Fruit fly (Drosophila melanogaster): Measurements from ENCODE around the gene CG10467.

The CG10467 gene

dm6 chr3L:6136691-6137090, 42.1 kb upstream of the CG10467 start, which contains the start of gene Lcp65Af:
Gene Lcp65Af, minus strand, starts transcription at chr3L:6136791.
- no peak for TF ChIP-seq achi (GFP tag; optimal IDR thresholded peaks at IDR 0.05)
- TF ChIP-seq Lpt (GFP tag; optimal IDR thresholded peaks at IDR 0.05): no peak
- no peak for TF ChIP-seq cyc (GFP tag; optimal IDR thresholded peaks at IDR 0.05)
- no peak for TF ChIP-seq Hr4 (GFP tag; optimal IDR thresholded peaks at IDR 0.05)
- no peak for TF ChIP-seq CG34406 (GFP tag; optimal IDR thresholded peaks at IDR 0.05)
- TF ChIP-seq CG15336 (GFP tag; IDR thresholded peaks at IDR 0.05): no peak
- no peak for TF ChIP-seq CG10631 (GFP tag; optimal IDR thresholded peaks at IDR 0.05)
- TF ChIP-seq Hr39 (GFP tag; optimal IDR thresholded peaks at IDR 0.05): no peak
- no peak for TF ChIP-seq net (GFP tag; optimal IDR thresholded peaks at IDR 0.05)
- TF ChIP-seq lz (GFP tag; optimal IDR thresholded peaks at IDR 0.05): no peak
- no peak for TF ChIP-seq OdsH (GFP tag; optimal IDR thresholded peaks at IDR 0.05)
- TF ChIP-seq Met (GFP tag; optimal IDR thresholded peaks at IDR 0.05): no peak
- no peak for TF ChIP-seq CG11762 (GFP tag; optimal IDR thresholded peaks at IDR 0.05; ENCODE audit: insufficient read depth)
- TF ChIP-seq spab (GFP tag; optimal IDR thresholded peaks at IDR 0.05): no peak
- TF ChIP-seq CG6276 (GFP tag; optimal IDR thresholded peaks at IDR 0.05): no peak
- TF ChIP-seq CG3919 (GFP tag; optimal IDR thresholded peaks at IDR 0.05): no peak
- no peak for TF ChIP-seq CG1621 (tag; optimal IDR thresholded peaks at IDR 0.05)
- no peak for TF ChIP-seq CG11294 (GFP tag; IDR thresholded peaks at IDR 0.05)
- TF ChIP-seq Gug (GFP tag; IDR thresholded peaks at IDR 0.05): no peak

dm6 chr3L:6135174-6135573, 40.6 kb upstream of the CG10467 start, which contains the start of gene Lcp65Ag1:
Gene Lcp65Ag1, minus strand, starts transcription at chr3L:6135274.
- TF ChIP-seq CG8319 (GFP tag; optimal IDR thresholded peaks at IDR 0.05): no peak
- TF ChIP-seq CG6276 (GFP tag; optimal IDR thresholded peaks at IDR 0.05): no peak
- no peak for TF ChIP-seq CG8119 (GFP tag; IDR thresholded peaks at IDR 0.05)
- no peak for TF ChIP-seq OdsH (GFP tag; optimal IDR thresholded peaks at IDR 0.05)

- TF ChIP-seq CG3032 (tag; optimal IDR thresholded peaks at IDR 0.05) (no peak), CG3919 (GFP tag; optimal IDR thresholded peaks at IDR 0.05) (no peak), fd85E (GFP tag; optimal IDR thresholded peaks at IDR 0.05) (no peak), Hr4 (GFP tag; optimal IDR thresholded peaks at IDR 0.05) (no peak), vri (GFP tag; optimal IDR thresholded peaks at IDR 0.05) (no peak)
These were observed 39.0 kb upstream of the CG10467 start, which contains the start of gene Lcp65Ag2 for dm6 chr3L:6133546-6133945. Gene Lcp65Ag2, minus strand, starts transcription at chr3L:6133593.

dm6 chr3L:6132009-6132408, 37.5 kb upstream of the CG10467 start, which contains the start of gene Cpr65Au:
Gene Cpr65Au, minus strand, starts transcription at chr3L:6132109.
- TF ChIP-seq CG10631 (GFP tag; optimal IDR thresholded peaks at IDR 0.05): no peak
- TF ChIP-seq CG10669 (GFP tag; optimal IDR thresholded peaks at IDR 0.05): no peak
- no peak for TF ChIP-seq CG11902 (GFP tag; optimal IDR thresholded peaks at IDR 0.05)
- TF ChIP-seq CG9139 (GFP tag; optimal IDR thresholded peaks at IDR 0.05): no peak
- no peak for TF ChIP-seq CG6808 (GFP tag; optimal IDR thresholded peaks at IDR 0.05)
- TF ChIP-seq CG31627 (GFP tag; optimal IDR thresholded peaks at IDR 0.05): no peak
- no peak for TF ChIP-seq Smox (GFP tag; optimal IDR thresholded peaks at IDR 0.05)
- no peak for TF ChIP-seq fkh (GFP tag; optimal IDR thresholded peaks at IDR 0.05)
- no peak for TF ChIP-seq Sox14 (GFP tag; optimal IDR thresholded peaks at IDR 0.05)
- TF ChIP-seq CG6854 (GFP tag; optimal IDR thresholded peaks at IDR 0.05): no peak
- TF ChIP-seq CG3032 (tag; optimal IDR thresholded peaks at IDR 0.05): no peak
- no peak for TF ChIP-seq Eip75B (GFP tag; optimal IDR thresholded peaks at IDR 0.05)
- no peak for TF ChIP-seq spab (GFP tag; optimal IDR thresholded peaks at IDR 0.05)
- TF ChIP-seq Hr38 (GFP tag; optimal IDR thresholded peaks at IDR 0.05): no peak
- no peak for TF ChIP-seq Gug (GFP tag; IDR thresholded peaks at IDR 0.05)
- no peak for TF ChIP-seq net (GFP tag; optimal IDR thresholded peaks at IDR 0.05)
- no peak for TF ChIP-seq Ets21C (GFP tag; optimal IDR thresholded peaks at IDR 0.05)

Measured in whole organism, prepupa.